Fruit fly (Drosophila melanogaster) whole organism, embryonic: ENCODE results near the gene CG4914.
A peak's percentile ranks its signal among the peaks of the same experiment; 100 is the strongest.

Experiments used
- Atf6 ChIP-seq: fragments of 200-800 bp; sonication (Bioruptor generic); IDR thresholded peaks from 2 replicates; pipeline ENCODE4 v1.3.6; 2022; ENCODE audit warnings: missing biosample characterization, missing genetic modification characterization
- Awh ChIP-seq: fragments of 200-800 bp; sonication (Bioruptor generic); IDR thresholded peaks from 2 replicates; pipeline ENCODE4, ENCODE4 v1.3.6; 2022; ENCODE audit warnings: missing biosample characterization, missing genetic modification characterization
- CG10462 ChIP-seq: fragments of 200-800 bp; sonication (Bioruptor generic); optimal IDR thresholded peaks from 2 replicates; lab custom pipeline; 2016; ENCODE audit warnings: missing biosample characterization, missing genetic modification characterization
- CG12299 ChIP-seq: fragments of 200-800 bp; sonication (Bioruptor generic); optimal IDR thresholded peaks from 2 replicates; lab custom pipeline; 2018; ENCODE audit warnings: missing biosample characterization, mild to moderate bottlenecking, missing genetic modification characterization
- CG12744 ChIP-seq: fragments of 200-800 bp; sonication (Bioruptor generic); optimal IDR thresholded peaks from 2 replicates; lab custom pipeline; 2016; ENCODE audit warnings: missing biosample characterization, missing genetic modification characterization
- CG13894 ChIP-seq: fragments of 200-800 bp; sonication (Bioruptor generic); optimal IDR thresholded peaks from 3 replicates; lab custom pipeline; 2018; ENCODE audit warnings: missing biosample characterization, mild to moderate bottlenecking, missing genetic modification characterization, moderate library complexity
- CG14710 ChIP-seq: fragments of 200-800 bp; sonication (Bioruptor generic); optimal IDR thresholded peaks from 3 replicates; lab custom pipeline; 2019; ENCODE audit warnings: missing biosample characterization, mild to moderate bottlenecking, missing genetic modification characterization, moderate library complexity
- CG14860 ChIP-seq: fragments of 200-800 bp; sonication (Bioruptor generic); IDR thresholded peaks from 3 replicates; pipeline ENCODE4 v1.3.6; 2022; ENCODE audit warnings: missing biosample characterization, missing genetic modification characterization; ENCODE audit not compliant: partially characterized antibody
- CG15269 ChIP-seq: fragments of 200-800 bp; sonication (Bioruptor generic); optimal IDR thresholded peaks from 2 replicates; lab custom pipeline; 2018; ENCODE audit warnings: missing biosample characterization, mild to moderate bottlenecking, missing genetic modification characterization, moderate library complexity
- CG2199 ChIP-seq: fragments of 200-800 bp; sonication (Bioruptor generic); IDR thresholded peaks from 3 replicates; pipeline ENCODE4 v1.3.6; 2022; ENCODE audit warnings: missing biosample characterization, missing genetic modification characterization
- CG31365 ChIP-seq: fragments of 200-800 bp; sonication (Bioruptor generic); optimal IDR thresholded peaks from 2 replicates; lab custom pipeline; 2018; ENCODE audit warnings: missing biosample characterization, mild to moderate bottlenecking, missing genetic modification characterization
- CG43689 ChIP-seq: fragments of 200-800 bp; sonication (Bioruptor generic); IDR thresholded peaks from 2 replicates; pipeline ENCODE4 v1.3.6; 2022; ENCODE audit warnings: missing biosample characterization, missing genetic modification characterization
- CG7745 ChIP-seq: fragments of 200-800 bp; sonication (Bioruptor generic); optimal IDR thresholded peaks from 2 replicates; lab custom pipeline; 2018; ENCODE audit warnings: missing biosample characterization, mild to moderate bottlenecking, missing genetic modification characterization, moderate library complexity
- Dbx ChIP-seq: fragments of 200-800 bp; sonication (Bioruptor generic); IDR thresholded peaks from 3 replicates; pipeline ENCODE4 v1.3.6; 2022; ENCODE audit warnings: missing biosample characterization, missing genetic modification characterization
- Dll ChIP-seq: fragments of 200-800 bp; sonication (Bioruptor generic); IDR thresholded peaks from 4 replicates; pipeline ENCODE4 v1.3.6; 2022; ENCODE audit warnings: missing biosample characterization, missing genetic modification characterization; ENCODE audit not compliant: partially characterized antibody
- Fer2 ChIP-seq: fragments of 200-800 bp; sonication (Bioruptor generic); optimal IDR thresholded peaks from 2 replicates; lab custom pipeline; 2018; ENCODE audit warnings: missing biosample characterization, mild to moderate bottlenecking, missing genetic modification characterization, moderate library complexity
- HmgZ ChIP-seq: fragments of 200-800 bp; sonication (Bioruptor generic); optimal IDR thresholded peaks from 2 replicates; lab custom pipeline; 2018; ENCODE audit warnings: missing biosample characterization, mild to moderate bottlenecking, missing genetic modification characterization
- Hr3 ChIP-seq: fragments of 200-800 bp; sonication (Bioruptor generic); optimal IDR thresholded peaks from 3 replicates; lab custom pipeline; 2016; ENCODE audit warnings: missing biosample characterization, missing genetic modification characterization
- Hr78 ChIP-seq, 2 experiments: fragments of 200-800 bp in 1 of 2; fragments of >200 bp in 1 of 2; sonication (Bioruptor generic) in 1 of 2; optimal IDR thresholded peaks; 2 replicates each; lab custom pipeline; 2017 to 2019; ENCODE audit warnings: missing biosample characterization in 2 of 2, missing genetic modification characterization in 2 of 2, mild to moderate bottlenecking in 1 of 2, moderate library complexity in 1 of 2
- Kr ChIP-seq: fragments of 200-800 bp; sonication (Bioruptor generic); optimal IDR thresholded peaks from 2 replicates; lab custom pipeline; 2017; ENCODE audit warnings: missing biosample characterization, mild to moderate bottlenecking, missing genetic modification characterization
- Lhr ChIP-seq: fragments of 200-800 bp; sonication (Bioruptor generic); optimal IDR thresholded peaks from 3 replicates; lab custom pipeline; 2017; ENCODE audit warnings: mild to moderate bottlenecking, missing biosample characterization, missing genetic modification reagents, missing genetic modification characterization
- Meics ChIP-seq: fragments of 200-800 bp; sonication (Bioruptor generic); optimal IDR thresholded peaks from 2 replicates; lab custom pipeline; 2017; ENCODE audit warnings: missing biosample characterization, mild to moderate bottlenecking, missing genetic modification characterization
- NC2α ChIP-seq: fragments of 200-800 bp; sonication (Bioruptor generic); optimal IDR thresholded peaks from 2 replicates; lab custom pipeline; 2016; ENCODE audit warnings: missing biosample characterization, missing genetic modification characterization
- NFAT ChIP-seq: fragments of 200-800 bp; sonication (Bioruptor generic); IDR thresholded peaks from 2 replicates; pipeline ENCODE4 v1.3.6; 2022; ENCODE audit warnings: missing biosample characterization, missing genetic modification characterization
- NfI ChIP-seq: fragments of 200-800 bp; sonication (Bioruptor generic); optimal IDR thresholded peaks from 3 replicates; lab custom pipeline; 2018; ENCODE audit warnings: missing biosample characterization, mild to moderate bottlenecking, missing genetic modification characterization, moderate library complexity
- Optix ChIP-seq: fragments of 200-800 bp; sonication (Bioruptor generic); IDR thresholded peaks from 3 replicates; pipeline ENCODE4 v1.3.6; 2022; ENCODE audit warnings: missing biosample characterization, missing genetic modification characterization
- PHDP ChIP-seq: fragments of 200-800 bp; sonication (Bioruptor generic); optimal IDR thresholded peaks from 3 replicates; lab custom pipeline; 2018; ENCODE audit warnings: missing biosample characterization, mild to moderate bottlenecking, missing genetic modification characterization, moderate library complexity
- Side ChIP-seq: fragments of 200-800 bp; sonication (Bioruptor generic); optimal IDR thresholded peaks from 2 replicates; lab custom pipeline; 2016; ENCODE audit warnings: missing biosample characterization, missing genetic modification characterization
- Xbp1 ChIP-seq: fragments of 200-800 bp; sonication (Bioruptor generic); optimal IDR thresholded peaks from 3 replicates; lab custom pipeline; 2016; ENCODE audit warnings: missing biosample characterization, mild to moderate bottlenecking, missing genetic modification characterization
- bsh ChIP-seq, 2 experiments: fragments of 200-800 bp; sonication (Bioruptor generic); optimal IDR thresholded peaks; 2 replicates each; lab custom pipeline; 2017 to 2018; ENCODE audit warnings: mild to moderate bottlenecking in 2 of 2, missing biosample characterization in 2 of 2, missing genetic modification characterization in 2 of 2, moderate library complexity in 1 of 2
- danr ChIP-seq: fragments of 200-800 bp; sonication (Bioruptor generic); IDR thresholded peaks from 2 replicates; pipeline ENCODE4 v1.3.6; 2022; ENCODE audit warnings: missing biosample characterization, missing genetic modification characterization
- dati ChIP-seq: fragments of 200-800 bp; sonication (Bioruptor generic); IDR thresholded peaks from 2 replicates; pipeline ENCODE4 v1.3.6; 2022; ENCODE audit warnings: missing biosample characterization, missing genetic modification characterization
- dm ChIP-seq: fragments of 200-800 bp; sonication (Bioruptor generic); optimal IDR thresholded peaks from 3 replicates; lab custom pipeline; 2016; ENCODE audit warnings: missing biosample characterization, missing genetic modification characterization
- esg ChIP-seq: fragments of 200-800 bp; sonication (Bioruptor generic); conservative IDR thresholded peaks from 2 replicates; pipeline ENCODE4 v1.3.6; 2022; ENCODE audit warnings: missing biosample characterization, missing genetic modification characterization
- exex ChIP-seq: fragments of 200-800 bp; sonication (Bioruptor generic); optimal IDR thresholded peaks from 4 replicates; lab custom pipeline; 2018; ENCODE audit warnings: missing biosample characterization, mild to moderate bottlenecking, missing genetic modification characterization, moderate library complexity
- fu2 ChIP-seq: fragments of 200-800 bp; sonication (Bioruptor generic); optimal IDR thresholded peaks from 2 replicates; lab custom pipeline; 2016; ENCODE audit warnings: missing biosample characterization, missing genetic modification characterization
- gfzf ChIP-seq: fragments of 200-800 bp; sonication (Bioruptor generic); optimal IDR thresholded peaks from 2 replicates; lab custom pipeline; 2016; ENCODE audit warnings: missing biosample characterization, mild to moderate bottlenecking, missing genetic modification characterization, moderate library complexity
- grn ChIP-seq: fragments of 200-800 bp; sonication (Bioruptor generic); optimal IDR thresholded peaks from 3 replicates; lab custom pipeline; 2017; ENCODE audit warnings: missing biosample characterization, missing genetic modification characterization
- ham ChIP-seq: fragments of 200-800 bp; sonication (Bioruptor generic); IDR thresholded peaks from 2 replicates; pipeline ENCODE4 v1.3.6; 2022; ENCODE audit warnings: missing biosample characterization, missing genetic modification characterization
- hth ChIP-seq: fragments of >200 bp; optimal IDR thresholded peaks from 2 replicates; lab custom pipeline; 2017; ENCODE audit warnings: inconsistent platforms
- knrl ChIP-seq: fragments of 200-800 bp; sonication (Bioruptor generic); IDR thresholded peaks from 3 replicates; pipeline ENCODE4 v1.3.6; 2022; ENCODE audit warnings: missing biosample characterization, missing genetic modification characterization; ENCODE audit not compliant: partially characterized antibody
- lbe ChIP-seq: fragments of 200-800 bp; sonication (Bioruptor generic); optimal IDR thresholded peaks from 2 replicates; lab custom pipeline; 2016; ENCODE audit warnings: missing biosample characterization, mild to moderate bottlenecking, missing genetic modification characterization
- lilli ChIP-seq: fragments of 200-800 bp; sonication (Bioruptor generic); optimal IDR thresholded peaks from 3 replicates; lab custom pipeline; 2016; ENCODE audit warnings: missing biosample characterization, missing genetic modification characterization
- luna ChIP-seq: fragments of 200-800 bp; sonication (Bioruptor generic); optimal IDR thresholded peaks from 2 replicates; lab custom pipeline; 2016; ENCODE audit warnings: missing biosample characterization, missing genetic modification characterization
- otp ChIP-seq: fragments of 200-800 bp; sonication (Bioruptor generic); IDR thresholded peaks from 3 replicates; pipeline ENCODE4, ENCODE4 v1.3.6; 2022; ENCODE audit warnings: missing biosample characterization, missing genetic modification characterization
- psq ChIP-seq: fragments of 200-800 bp; sonication (Bioruptor generic); optimal IDR thresholded peaks from 2 replicates; lab custom pipeline; 2017; ENCODE audit warnings: missing biosample characterization, missing genetic modification characterization
- pzg ChIP-seq: fragments of 200-800 bp; sonication (Bioruptor generic); optimal IDR thresholded peaks from 3 replicates; lab custom pipeline; 2018; ENCODE audit warnings: missing biosample characterization, mild to moderate bottlenecking, missing genetic modification characterization, moderate library complexity
- salm ChIP-seq: fragments of 200-800 bp; sonication (Bioruptor generic); optimal IDR thresholded peaks from 2 replicates; lab custom pipeline; 2018; ENCODE audit warnings: missing biosample characterization, mild to moderate bottlenecking, missing genetic modification characterization
- unpg ChIP-seq: fragments of 200-800 bp; sonication (Bioruptor generic); optimal IDR thresholded peaks from 3 replicates; lab custom pipeline; 2018; ENCODE audit warnings: missing biosample characterization, mild to moderate bottlenecking, missing genetic modification characterization, moderate library complexity
- zfh1 ChIP-seq: fragments of 200-800 bp; sonication (Bioruptor generic); IDR thresholded peaks from 3 replicates; pipeline ENCODE4 v1.3.6; 2022; ENCODE audit warnings: missing biosample characterization, missing genetic modification characterization

Gene CG4914

dm6 chr3L:14668638-14669037 is 9.3 kb downstream of the CG4914 start (continued):
- TF ChIP-seq zfh1 (GFP tag; lab: Robert Waterston, UW) (0 out of 3 replicates have a peak, but pooled peaks have one; percentile 5), Hr78 (GFP tag; optimal IDR thresholded peaks at IDR 0.05; lab: Kevin White, UChicago) (peak in 1 of 2 experiments; percentile 46), salm (no peak), otp (GFP tag; lab: Robert Waterston, UW) (no peak), CG15269 (peak; percentile 10), lbe (GFP tag; lab: Kevin White, UChicago) (no peak), pzg (GFP tag; lab: Kevin White, UChicago) (no peak), Kr (GFP tag; lab: Kevin White, UChicago) (no peak), CG43689 (GFP tag; lab: Robert Waterston, UW) (no peak), grn (GFP tag; lab: Kevin White, UChicago) (peak; percentile 73), bsh (GFP tag; optimal IDR thresholded peaks at IDR 0.05; lab: Kevin White, UChicago) (no peak), NC2α (GFP tag; lab: Kevin White, UChicago) (no peak), luna (GFP tag; lab: Kevin White, UChicago) (no peak), CG31365 (tag; lab: Kevin White, UChicago) (no peak), fu2 (no peak), hth (lab: Kevin White, UChicago) (no peak), Lhr (no peak), CG2199 (GFP tag; lab: Robert Waterston, UW) (peak; percentile 86; the same call in 2 of the 3 replicates), Hr3 (GFP tag; lab: Kevin White, UChicago) (no peak), unpg (GFP tag; lab: Kevin White, UChicago) (no peak)
- TF ChIP-seq, all 482 proteins: peak for 6

- TF ChIP-seq esg (GFP tag; lab: Robert Waterston, UW) (peak; percentile 83), Side (GFP tag; lab: Kevin White, UChicago) (peak; percentile 85), CG13894 (tag; lab: Kevin White, UChicago) (peak; percentile 74), knrl (no peak), Optix (peak; percentile 89), ham (no peak), danr (GFP tag; lab: Robert Waterston, UW) (peak; percentile 80), Atf6 (GFP tag; lab: Robert Waterston, UW) (peak; percentile 90), psq (GFP tag; lab: Kevin White, UChicago) (peak; percentile 54), Dll (GFP tag; lab: Robert Waterston, UW) (no peak), dm (peak; percentile 83), CG12299 (tag; lab: Kevin White, UChicago) (peak; percentile 85), dati (GFP tag; lab: Robert Waterston, UW) (peak; percentile 64), CG10462 (GFP tag; lab: Kevin White, UChicago) (peak; percentile 80), NfI (GFP tag; lab: Kevin White, UChicago) (peak; percentile 86), Fer2 (peak; percentile 49), Meics (GFP tag; lab: Kevin White, UChicago) (peak; percentile 85), CG14710 (tag; lab: Kevin White, UChicago) (peak; percentile 89), NFAT (GFP tag; lab: Robert Waterston, UW) (peak; percentile 76), HmgZ (tag; lab: Kevin White, UChicago) (peak; percentile 88), CG14860 (GFP tag; lab: Robert Waterston, UW) (no peak), gfzf (GFP tag; lab: Kevin White, UChicago) (no peak), CG12744 (GFP tag; lab: Kevin White, UChicago) (peak; percentile 86), Xbp1 (GFP tag; lab: Kevin White, UChicago) (peak; percentile 92), lilli (GFP tag; lab: Kevin White, UChicago) (peak; percentile 93), Awh (GFP tag; lab: Robert Waterston, UW) (peak; percentile 84), Dbx (GFP tag; lab: Robert Waterston, UW) (peak; percentile 77), PHDP (tag; lab: Kevin White, UChicago) (peak; percentile 90), exex (tag; lab: Kevin White, UChicago) (peak; percentile 8), CG7745 (peak; percentile 26)
Measured at dm6 chr3L:14665802-14666351, 12.1 kb downstream of the CG4914 start.
